Worm (Caenorhabditis elegans) whole organism, L1 larva: ENCODE results near the gene dsc-4.

Source experiments
- aha-1 ChIP-seq: fragments of 150-350 bp; optimal IDR thresholded peaks from 2 replicates; lab custom pipeline; 2014; ENCODE audit warnings: missing biosample characterization, missing genetic modification characterization
- ama-1 ChIP-seq: fragments of 150-350 bp; optimal IDR thresholded peaks from 2 replicates; lab custom pipeline; 2014
- ceh-90 ChIP-seq: sonication (generic microtip); optimal IDR thresholded peaks from 2 replicates; lab custom pipeline; 2016; ENCODE audit warnings: missing genetic modification characterization, missing compliant biosample characterization
- ces-1 ChIP-seq: fragments of 150-350 bp; optimal IDR thresholded peaks from 2 replicates; lab custom pipeline; 2014; ENCODE audit warnings: missing biosample characterization, missing genetic modification reagents, missing genetic modification characterization
- efl-1 ChIP-seq, 4 experiments: fragments of 150-350 bp; optimal IDR thresholded peaks in 3 of 4; peaks in 1 of 4; 1 replicate in 1 of 4; 2 replicates in 3 of 4; lab custom pipeline; 2014; ENCODE audit warnings: missing biosample characterization in 2 of 4, missing genetic modification characterization in 2 of 4, missing genetic modification reagents in 2 of 4
- egl-13 ChIP-seq: sonication (generic microtip); optimal IDR thresholded peaks from 2 replicates; lab custom pipeline; 2016; ENCODE audit warnings: missing genotype, missing genetic modification reagents, missing genetic modification characterization, missing compliant biosample characterization
- lsy-2 ChIP-seq, 2 experiments: fragments of 150-350 bp; optimal IDR thresholded peaks; 2 replicates each; lab custom pipeline; 2014; ENCODE audit warnings: missing biosample characterization in 2 of 2, missing genetic modification characterization in 2 of 2
- mdl-1 ChIP-seq, 2 experiments: fragments of 150-350 bp; optimal IDR thresholded peaks; 2 replicates each; lab custom pipeline; 2014 to 2017; ENCODE audit warnings: missing biosample characterization in 2 of 2, missing genetic modification characterization in 2 of 2, inconsistent platforms in 1 of 2
- nhr-28 ChIP-seq: fragments of 150-350 bp; optimal IDR thresholded peaks from 2 replicates; lab custom pipeline; 2014; ENCODE audit warnings: missing biosample characterization, missing genetic modification characterization
- nhr-77 ChIP-seq: fragments of 150-350 bp; optimal IDR thresholded peaks from 2 replicates; lab custom pipeline; 2014; ENCODE audit warnings: missing biosample characterization, missing genetic modification characterization
- tlp-1 ChIP-seq: fragments of 150-350 bp; optimal IDR thresholded peaks from 2 replicates; lab custom pipeline; 2014; ENCODE audit warnings: missing biosample characterization, missing genetic modification characterization
- ztf-11 ChIP-seq, 2 experiments: sonication (generic microtip); optimal IDR thresholded peaks; 2 replicates each; lab custom pipeline; 2016 to 2017; ENCODE audit warnings: missing genetic modification characterization in 2 of 2, missing biosample characterization in 1 of 2, missing compliant biosample characterization in 1 of 2

DNA sequence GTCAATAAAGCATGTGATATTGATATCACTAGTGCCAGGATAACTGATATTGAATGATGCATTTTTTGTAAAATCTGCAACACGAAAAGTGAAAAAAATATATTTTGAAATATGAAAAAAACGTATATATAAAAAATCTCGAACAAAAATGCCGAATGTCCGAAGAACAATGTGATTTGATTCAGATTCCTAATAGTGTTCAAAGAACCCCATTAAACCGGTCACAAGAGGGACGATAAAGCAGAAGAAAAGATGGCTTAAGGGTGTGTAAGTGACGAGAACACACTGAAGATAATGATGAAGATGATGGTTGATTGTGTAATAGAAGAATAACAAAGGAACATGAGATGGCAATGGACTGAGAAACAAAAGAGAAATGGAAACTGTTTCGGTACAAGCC lies 32.3 kb downstream of the dsc-4 start, which contains the start of gene T21D12.14:
- TF ChIP-seq ama-1 (lab: Kevin White, UChicago) (no peak), nhr-28 (tag; lab: Kevin White, UChicago) (no peak), mdl-1 (tag; optimal IDR thresholded peaks at IDR 0.05; lab: Kevin White, UChicago) (no peak), egl-13 (tag; lab: Kevin White, UChicago) (no peak), efl-1 (optimal IDR thresholded peaks at IDR 0.05; lab: Kevin White, UChicago) (no peak), efl-1 (GFP tag; optimal IDR thresholded peaks at IDR 0.05 in 1 of 2; lab: Kevin White, UChicago) (no peak), ceh-90 (tag; lab: Kevin White, UChicago) (no peak), tlp-1 (tag; lab: Kevin White, UChicago) (no peak), aha-1 (no peak), ces-1 (no peak), lsy-2 (tag; optimal IDR thresholded peaks at IDR 0.05; lab: Kevin White, UChicago) (no peak), ztf-11 (tag; optimal IDR thresholded peaks at IDR 0.05; lab: Kevin White, UChicago) (no peak), nhr-77 (tag; lab: Kevin White, UChicago) (no peak)
